Worm (Caenorhabditis elegans) whole organism, mixed stage, embryonic: Measurements from ENCODE around the gene str-108.

Experiments used
- M03D4.4 ChIP-seq: sonication (generic microtip); optimal IDR thresholded peaks from 2 replicates; lab custom pipeline; 2017; ENCODE audit warnings: mild to moderate bottlenecking, missing genetic modification characterization, missing compliant biosample characterization
- ceh-43 ChIP-seq: fragments of 200-800 bp; sonication (Bioruptor generic); optimal IDR thresholded peaks from 2 replicates; lab custom pipeline; 2018; ENCODE audit warnings: mild to moderate bottlenecking, missing genetic modification characterization, moderate library complexity, missing compliant biosample characterization
- ces-1 ChIP-seq: fragments of 150-350 bp; optimal IDR thresholded peaks from 2 replicates; lab custom pipeline; 2014; ENCODE audit warnings: missing biosample characterization, missing genetic modification reagents, missing genetic modification characterization
- cnd-1 ChIP-seq: fragments of 200-800 bp; sonication (Bioruptor generic); optimal IDR thresholded peaks from 2 replicates; lab custom pipeline; 2018; ENCODE audit warnings: mild to moderate bottlenecking, missing genetic modification characterization, missing compliant biosample characterization
- ham-2 ChIP-seq: fragments of 200-800 bp; sonication (Bioruptor generic); optimal IDR thresholded peaks from 2 replicates; lab custom pipeline; 2018; ENCODE audit warnings: mild to moderate bottlenecking, missing genetic modification characterization, missing compliant biosample characterization
- hlh-1 ChIP-seq: fragments of 150-350 bp; optimal IDR thresholded peaks from 2 replicates; lab custom pipeline; 2014; ENCODE audit warnings: missing biosample characterization, missing genetic modification reagents, missing genetic modification characterization
- lin-32 ChIP-seq: fragments of 200-800 bp; sonication (Bioruptor generic); optimal IDR thresholded peaks from 2 replicates; lab custom pipeline; 2018; ENCODE audit warnings: mild to moderate bottlenecking, missing genetic modification characterization, missing compliant biosample characterization
- nhr-2 ChIP-seq: fragments of 150-350 bp; optimal IDR thresholded peaks from 2 replicates; lab custom pipeline; 2014; ENCODE audit warnings: missing biosample characterization, missing genetic modification characterization
- nhr-237 ChIP-seq: fragments of 150-350 bp; optimal IDR thresholded peaks from 2 replicates; lab custom pipeline; 2014; ENCODE audit warnings: missing biosample characterization, missing genetic modification characterization
- nhr-76 ChIP-seq: sonication (generic microtip); optimal IDR thresholded peaks from 2 replicates; lab custom pipeline; 2017; ENCODE audit warnings: missing biosample characterization, missing genetic modification characterization
- pha-4 ChIP-seq: fragments of 150-350 bp; optimal IDR thresholded peaks from 2 replicates; lab custom pipeline; 2018; ENCODE audit warnings: missing biosample characterization, missing genetic modification reagents, missing genetic modification characterization
- unc-39 ChIP-seq: fragments of 150-350 bp; optimal IDR thresholded peaks from 2 replicates; lab custom pipeline; 2014; ENCODE audit warnings: missing biosample characterization, missing genetic modification characterization
- unc-62 ChIP-seq: fragments of 150-350 bp; optimal IDR thresholded peaks from 2 replicates; lab custom pipeline; 2014; ENCODE audit warnings: missing biosample characterization, missing genetic modification reagents, missing genetic modification characterization
- ztf-11 ChIP-seq: fragments of 150-350 bp; optimal IDR thresholded peaks from 2 replicates; lab custom pipeline; 2014; ENCODE audit warnings: missing biosample characterization, missing genetic modification characterization

The str-108 gene

ce11 chrV:16214505-16214904, 48.5 kb downstream of the str-108 start, which contains the start of gene F11A5.9:
F11A5.9 (plus strand) TSS chrV:16214890.
- no peak for TF ChIP-seq nhr-2 (tag; lab: Kevin White, UChicago)
- TF ChIP-seq unc-39 = no peak
- no peak for TF ChIP-seq ceh-43 (GFP tag; lab: Kevin White, UChicago)
- TF ChIP-seq unc-62 (GFP tag; lab: Kevin White, UChicago) = no peak
- TF ChIP-seq ces-1 (GFP tag; lab: Kevin White, UChicago) = no peak
- no peak for TF ChIP-seq ham-2 (GFP tag; lab: Kevin White, UChicago)
- TF ChIP-seq hlh-1 (tag; lab: Kevin White, UChicago) = no peak
- no peak for TF ChIP-seq M03D4.4
- TF ChIP-seq ztf-11 = no peak
- no peak for TF ChIP-seq pha-4
- TF ChIP-seq lin-32 (GFP tag; lab: Kevin White, UChicago) = no peak
- no peak for TF ChIP-seq nhr-76 (tag; lab: Kevin White, UChicago)
- no peak for TF ChIP-seq cnd-1 (tag; lab: Kevin White, UChicago)
- TF ChIP-seq nhr-237 (tag; lab: Kevin White, UChicago) = no peak
